Worm (Caenorhabditis elegans): Measurements from ENCODE around the gene T24E12.3.
"Not testable (repeated sequence)": the region's sequence is repeated elsewhere in the genome, so short reads cannot be mapped to it uniquely, and the experiment has no call there.

Gene T24E12.3

DNA sequence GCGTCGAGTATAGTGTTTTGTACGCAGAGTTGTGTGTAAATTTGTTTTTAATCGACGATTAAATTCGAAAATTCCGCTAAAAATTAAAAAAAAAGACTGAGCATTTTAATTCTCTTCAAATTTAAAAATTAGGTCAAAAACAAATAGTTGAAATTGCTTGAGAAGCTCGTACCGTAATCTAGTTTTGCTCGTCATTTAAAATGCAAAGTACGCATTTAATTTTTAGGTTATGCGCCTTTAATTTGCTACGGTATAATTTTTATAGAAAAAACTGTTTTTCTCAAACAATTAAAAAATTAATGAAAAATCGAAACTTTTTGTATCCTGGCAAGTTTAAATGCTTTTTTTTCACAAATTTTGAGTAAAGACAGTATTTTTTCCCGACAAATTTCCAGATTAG, 32.8 kb downstream of the T24E12.3 start:
- no peak for TF ChIP-seq unc-62 (GFP tag; optimal IDR thresholded peaks at IDR 0.05)

DNA sequence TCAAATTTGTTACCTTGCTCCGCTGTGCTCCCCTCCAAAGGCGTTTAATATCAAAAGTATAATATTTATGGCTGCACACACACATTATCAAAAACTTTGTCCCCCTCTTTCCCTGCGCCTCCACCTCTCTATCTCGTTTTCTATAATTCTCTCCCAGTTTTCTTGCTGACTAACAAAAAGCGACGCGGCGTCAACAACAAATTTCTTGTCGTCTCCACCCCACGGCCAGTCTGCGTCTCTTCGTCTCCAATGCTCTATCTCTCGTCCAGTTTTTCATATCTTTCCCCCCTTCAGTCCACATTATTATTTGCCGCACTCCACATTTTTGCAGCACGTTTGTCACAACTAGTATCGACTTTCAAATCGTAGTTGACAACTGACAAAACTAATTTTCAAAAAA, 34.7 kb downstream of the T24E12.3 start:
- TF ChIP-seq unc-62 (GFP tag; optimal IDR thresholded peaks at IDR 0.05): no peak

- no peak for TF ChIP-seq unc-62 (GFP tag; optimal IDR thresholded peaks at IDR 0.05)
Observed at ce11 chrII:3811816-3812332, 36.1 kb downstream of the T24E12.3 start, which contains the start of gene lido-15. TSS of gene lido-15 (plus strand) at chrII:3812282.

DNA sequence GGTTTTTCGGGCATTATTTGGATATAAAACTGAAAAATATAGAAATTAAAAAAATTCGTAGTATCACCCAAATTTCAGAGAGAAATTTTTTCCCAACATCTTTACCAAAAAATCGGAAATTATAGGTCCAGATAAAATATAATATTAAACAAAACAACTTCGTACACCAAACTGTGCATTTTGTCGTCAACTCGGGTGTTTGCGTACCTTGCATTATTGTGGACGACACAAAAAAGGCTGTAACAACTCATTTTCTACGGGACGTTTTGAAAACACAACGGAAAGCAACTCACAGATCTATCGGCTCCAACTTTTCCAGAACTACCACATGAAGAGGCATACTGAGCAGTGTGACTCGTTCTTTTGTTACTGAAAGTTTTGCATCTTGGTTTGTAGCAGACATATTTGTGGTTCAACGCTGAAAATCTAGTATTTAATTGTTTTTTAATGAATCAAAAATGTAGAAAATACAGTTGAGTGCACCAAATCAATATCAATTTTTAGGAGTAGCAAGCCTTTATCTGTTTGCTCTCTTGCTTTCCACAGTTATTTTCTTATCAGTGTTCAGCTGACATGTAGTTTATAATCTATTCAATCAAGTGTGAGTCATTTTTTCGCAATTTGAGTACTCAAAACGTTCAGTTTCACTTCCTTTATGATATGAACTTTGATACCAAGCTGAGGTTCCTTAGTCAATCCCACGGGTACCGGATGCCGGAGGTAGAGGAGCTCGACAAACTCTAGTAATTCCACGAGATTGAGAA, 39.8 kb downstream of the T24E12.3 start:
- no peak for TF ChIP-seq unc-62 (GFP tag; optimal IDR thresholded peaks at IDR 0.05)

ce11 chrII:3816251-3816849, 40.5 kb downstream of the T24E12.3 start, which contains the start of gene fbxa-24:
TSS of gene fbxa-24 (plus strand) at chrII:3816526.
- TF ChIP-seq unc-62 (GFP tag; optimal IDR thresholded peaks at IDR 0.05): not testable (repeated sequence)

ce11 chrII:3821248-3821647, 45.4 kb downstream of the T24E12.3 start, which contains the start of gene F54D10.7:
TSS of gene F54D10.7 (minus strand) at chrII:3821296.
- no peak for TF ChIP-seq unc-62 (GFP tag; optimal IDR thresholded peaks at IDR 0.05)

DNA sequence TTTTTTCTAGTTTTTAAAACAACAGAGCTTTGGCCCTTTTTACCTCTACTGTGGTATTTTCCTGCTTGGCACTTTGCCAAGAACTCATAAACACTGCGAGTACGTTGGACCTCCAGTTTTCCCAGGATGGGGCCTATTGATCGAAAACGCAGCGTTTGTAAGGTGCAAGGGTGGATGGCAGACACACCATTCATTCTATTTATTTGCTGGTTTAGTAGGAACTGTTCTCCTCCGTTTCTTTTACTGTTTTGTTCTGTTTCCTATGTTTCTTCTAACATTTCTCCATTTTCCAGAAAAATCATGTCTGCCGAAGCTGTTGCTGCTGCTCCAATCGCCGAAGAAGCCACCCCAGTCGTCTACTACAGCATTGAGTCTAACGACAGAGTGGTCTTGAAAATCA, 48.0 kb downstream of the T24E12.3 start, which contains the start of gene skr-15:
Gene skr-15, plus strand, starts transcription at position 301 of the 400 bp plus-strand sequence.
- no peak for TF ChIP-seq unc-62 (GFP tag; optimal IDR thresholded peaks at IDR 0.05)
